Worm (Caenorhabditis elegans) whole organism, L4/young adult: ENCODE data around the gene F38E11.9.

Source experiments
- dao-5 ChIP-seq: sonication (generic microtip); optimal IDR thresholded peaks from 2 replicates; lab custom pipeline; 2016; ENCODE audit warnings: missing genotype, missing genetic modification characterization, moderate library complexity, missing compliant biosample characterization
- him-1 ChIP-seq: sonication (generic microtip); optimal IDR thresholded peaks from 2 replicates; lab custom pipeline; 2016; ENCODE audit warnings: missing genotype, missing genetic modification reagents, missing genetic modification characterization, missing compliant biosample characterization

DNA sequence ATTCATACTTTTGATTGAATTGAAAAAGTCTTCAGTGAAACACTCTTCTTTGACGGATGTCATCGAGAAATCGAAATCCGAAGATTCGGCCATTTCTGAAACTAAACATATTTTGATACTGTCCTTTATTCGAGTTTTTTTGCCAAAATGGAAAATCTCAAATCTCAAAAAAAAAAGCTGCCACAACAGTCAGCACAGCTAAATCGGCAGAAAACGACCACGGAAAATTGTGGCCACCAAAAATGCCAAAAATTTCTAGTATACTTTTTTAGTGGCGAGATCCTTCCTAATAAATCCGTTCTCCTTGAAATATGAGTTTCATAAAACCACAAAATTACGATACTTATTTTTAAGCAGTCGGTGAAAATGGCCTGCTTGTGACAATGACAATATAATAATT, at the start of gene F38E11.9:
- TF ChIP-seq dao-5 (tag; lab: Kevin White, UChicago): no peak
- TF ChIP-seq him-1 (tag; lab: Kevin White, UChicago): no peak
